Worm (Caenorhabditis elegans): ENCODE measurements around the gene srsx-12.

DNA sequence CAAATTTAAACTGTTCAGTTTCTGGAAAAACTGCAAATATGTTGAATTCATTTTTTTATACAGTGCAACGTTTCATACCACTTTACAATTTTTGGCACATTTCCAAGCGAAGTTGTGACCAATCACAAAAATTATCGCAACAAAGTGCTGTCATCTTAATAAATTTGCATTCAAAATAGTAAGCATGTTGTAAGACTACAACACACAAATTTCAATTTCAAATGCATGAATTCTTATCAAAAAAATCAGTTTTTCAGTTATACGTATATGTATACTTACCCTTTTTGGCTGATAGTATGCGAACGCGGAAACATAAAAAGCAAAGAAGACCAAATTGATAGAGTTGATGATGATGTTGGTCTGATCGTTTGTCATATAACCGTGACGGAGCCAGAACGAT is 49.4 kb upstream of the srsx-12 start:
- TF ChIP-seq nfya-1 (tag; optimal IDR thresholded peaks at IDR 0.05): no peak
- no peak for TF ChIP-seq ceh-14 (tag; optimal IDR thresholded peaks at IDR 0.05)
- no peak for TF ChIP-seq dve-1 (tag; optimal IDR thresholded peaks at IDR 0.05)
- TF ChIP-seq pag-3 (tag; optimal IDR thresholded peaks at IDR 0.05; ENCODE audit: borderline replicate concordance): no peak

All from whole organism, late embryonic.